Fruit fly (Drosophila melanogaster) whole organism, embryonic: Measurements from ENCODE around the gene Dis3l2.

Source experiments
- Adf1 ChIP-seq: fragments of 200-800 bp; sonication (Bioruptor generic); IDR thresholded peaks from 2 replicates; pipeline ENCODE4 v1.3.6; 2022; ENCODE audit warnings: missing biosample characterization, missing genetic modification characterization
- Bdp1 ChIP-seq: fragments of 200-800 bp; sonication (Bioruptor generic); optimal IDR thresholded peaks from 3 replicates; lab custom pipeline; 2016; ENCODE audit warnings: missing biosample characterization, missing genetic modification characterization
- CG10209 ChIP-seq: fragments of 200-800 bp; sonication (Bioruptor generic); optimal IDR thresholded peaks from 3 replicates; lab custom pipeline; 2017; ENCODE audit warnings: missing biosample characterization, mild to moderate bottlenecking, missing genetic modification characterization, missing genetic modification reagents
- CG1024 ChIP-seq: fragments of 200-800 bp; sonication (Bioruptor generic); IDR thresholded peaks from 2 replicates; pipeline ENCODE4 v1.3.6; 2022; ENCODE audit warnings: missing biosample characterization, missing genetic modification characterization
- CG10366 ChIP-seq: fragments of 200-800 bp; sonication (Bioruptor generic); IDR thresholded peaks from 2 replicates; pipeline ENCODE4 v1.3.6; 2022; ENCODE audit warnings: missing biosample characterization, missing genetic modification characterization
- CG10565 ChIP-seq: fragments of 200-800 bp; sonication (Bioruptor generic); optimal IDR thresholded peaks from 3 replicates; lab custom pipeline; 2016; ENCODE audit warnings: missing biosample characterization, mild to moderate bottlenecking, missing genetic modification characterization
- CG11247 ChIP-seq: fragments of 200-800 bp; sonication (Bioruptor generic); IDR thresholded peaks from 2 replicates; pipeline ENCODE4 v1.3.6; 2022; ENCODE audit warnings: missing biosample characterization, missing genetic modification characterization
- CG11398 ChIP-seq: fragments of 200-800 bp; sonication (Bioruptor generic); optimal IDR thresholded peaks from 2 replicates; lab custom pipeline; 2016; ENCODE audit warnings: missing biosample characterization, missing genetic modification characterization
- CG12071 ChIP-seq: fragments of 200-800 bp; sonication (Bioruptor generic); optimal IDR thresholded peaks from 3 replicates; lab custom pipeline; 2018; ENCODE audit warnings: missing biosample characterization, mild to moderate bottlenecking, missing genetic modification characterization
- CG12155 ChIP-seq: fragments of 200-800 bp; sonication (Bioruptor generic); optimal IDR thresholded peaks from 3 replicates; lab custom pipeline; 2016; ENCODE audit warnings: missing biosample characterization, missing genetic modification characterization
- CG12744 ChIP-seq: fragments of 200-800 bp; sonication (Bioruptor generic); optimal IDR thresholded peaks from 2 replicates; lab custom pipeline; 2016; ENCODE audit warnings: missing biosample characterization, missing genetic modification characterization
- CG2875 ChIP-seq: fragments of 200-800 bp; sonication (Bioruptor generic); optimal IDR thresholded peaks from 2 replicates; lab custom pipeline; 2017; ENCODE audit warnings: missing biosample characterization, mild to moderate bottlenecking, missing genetic modification characterization, missing genetic modification reagents
- CG31224 ChIP-seq: fragments of 200-800 bp; sonication (Bioruptor generic); IDR thresholded peaks from 2 replicates; pipeline ENCODE4 v1.3.6; 2022; ENCODE audit warnings: missing biosample characterization, missing genetic modification characterization
- CG34376 ChIP-seq: fragments of 200-800 bp; sonication (Bioruptor generic); optimal IDR thresholded peaks from 2 replicates; lab custom pipeline; 2018; ENCODE audit warnings: missing biosample characterization, mild to moderate bottlenecking, missing genetic modification characterization
- CG6272 ChIP-seq: fragments of 200-800 bp; sonication (Bioruptor generic); IDR thresholded peaks from 2 replicates; pipeline ENCODE4 v1.3.6; 2022; ENCODE audit warnings: missing biosample characterization, missing genetic modification characterization
- CG6765 ChIP-seq: fragments of 200-800 bp; sonication (Bioruptor generic); optimal IDR thresholded peaks from 3 replicates; lab custom pipeline; 2017; ENCODE audit warnings: missing biosample characterization, mild to moderate bottlenecking, missing genetic modification characterization
- CG7372 ChIP-seq: fragments of 200-800 bp; sonication (Bioruptor generic); IDR thresholded peaks from 2 replicates; pipeline ENCODE4 v1.3.6; 2022; ENCODE audit warnings: missing biosample characterization, missing genetic modification characterization
- CG8944 ChIP-seq: fragments of 200-800 bp; sonication (Bioruptor generic); optimal IDR thresholded peaks from 3 replicates; lab custom pipeline; 2016; ENCODE audit warnings: missing biosample characterization, missing genetic modification characterization
- CG9609 ChIP-seq: fragments of 200-800 bp; sonication (Bioruptor generic); optimal IDR thresholded peaks from 3 replicates; lab custom pipeline; 2016; ENCODE audit warnings: missing biosample characterization, missing genetic modification characterization
- CG9727 ChIP-seq: fragments of 200-800 bp; sonication (Bioruptor generic); optimal IDR thresholded peaks from 3 replicates; lab custom pipeline; 2017; ENCODE audit warnings: missing biosample characterization, mild to moderate bottlenecking, missing genetic modification characterization
- CG9817 ChIP-seq: fragments of 200-800 bp; sonication (Bioruptor generic); optimal IDR thresholded peaks from 2 replicates; lab custom pipeline; 2018; ENCODE audit warnings: missing biosample characterization, mild to moderate bottlenecking, missing genetic modification characterization, moderate library complexity
- CTCF ChIP-seq: fragments of 200-800 bp; sonication (Bioruptor generic); optimal IDR thresholded peaks from 2 replicates; lab custom pipeline; 2017; ENCODE audit warnings: missing biosample characterization, mild to moderate bottlenecking, missing genetic modification characterization, moderate library complexity
- Dref ChIP-seq: fragments of 200-800 bp; sonication (Bioruptor generic); IDR thresholded peaks from 2 replicates; pipeline ENCODE4 v1.3.6; 2022; ENCODE audit warnings: missing biosample characterization, missing genetic modification characterization
- Meics ChIP-seq: fragments of 200-800 bp; sonication (Bioruptor generic); optimal IDR thresholded peaks from 2 replicates; lab custom pipeline; 2017; ENCODE audit warnings: missing biosample characterization, mild to moderate bottlenecking, missing genetic modification characterization
- Oaz ChIP-seq: fragments of 200-800 bp; sonication (Bioruptor generic); IDR thresholded peaks from 2 replicates; pipeline ENCODE4 v1.3.6; 2022; ENCODE audit warnings: missing biosample characterization, missing genetic modification characterization
- Pdp1 ChIP-seq, 2 experiments: fragments of 200-800 bp; sonication (Bioruptor generic); optimal IDR thresholded peaks; 3 replicates each; lab custom pipeline; 2016; ENCODE audit warnings: missing biosample characterization in 2 of 2, missing genetic modification characterization in 2 of 2, mild to moderate bottlenecking in 1 of 2, moderate library complexity in 1 of 2
- Tbp ChIP-seq: fragments of >200 bp; optimal IDR thresholded peaks from 2 replicates; lab custom pipeline; 2018; ENCODE audit warnings: missing biosample characterization, missing genetic modification characterization
- cg ChIP-seq: fragments of 200-800 bp; sonication (Bioruptor generic); optimal IDR thresholded peaks from 3 replicates; lab custom pipeline; 2019; ENCODE audit warnings: missing biosample characterization, mild to moderate bottlenecking, missing genetic modification characterization, moderate library complexity
- crc ChIP-seq: fragments of 200-800 bp; sonication (Bioruptor generic); optimal IDR thresholded peaks from 2 replicates; lab custom pipeline; 2016; ENCODE audit warnings: missing biosample characterization, missing genetic modification characterization
- croc ChIP-seq: fragments of 200-800 bp; sonication (Bioruptor generic); conservative IDR thresholded peaks from 3 replicates; pipeline ENCODE4 v1.3.6; 2022; ENCODE audit warnings: missing biosample characterization, missing genetic modification characterization
- dmrt99B ChIP-seq: fragments of 200-800 bp; sonication (Bioruptor generic); optimal IDR thresholded peaks from 2 replicates; lab custom pipeline; 2018; ENCODE audit warnings: missing biosample characterization, mild to moderate bottlenecking, missing genetic modification characterization, moderate library complexity
- en ChIP-seq: fragments of 200-800 bp; sonication (Bioruptor generic); optimal IDR thresholded peaks from 2 replicates; lab custom pipeline; 2016; ENCODE audit warnings: missing biosample characterization, missing genetic modification characterization
- fd96Cb ChIP-seq: fragments of 200-800 bp; sonication (Bioruptor generic); optimal IDR thresholded peaks from 2 replicates; lab custom pipeline; 2018; ENCODE audit warnings: missing biosample characterization, mild to moderate bottlenecking, missing genetic modification characterization, moderate library complexity
- ftz-f1 ChIP-seq: fragments of 200-800 bp; sonication (Bioruptor generic); optimal IDR thresholded peaks from 2 replicates; lab custom pipeline; 2016; ENCODE audit warnings: missing biosample characterization, missing genetic modification characterization
- gfzf ChIP-seq: fragments of 200-800 bp; sonication (Bioruptor generic); optimal IDR thresholded peaks from 2 replicates; lab custom pipeline; 2016; ENCODE audit warnings: missing biosample characterization, mild to moderate bottlenecking, missing genetic modification characterization, moderate library complexity
- kay ChIP-seq: fragments of 200-800 bp; sonication (Bioruptor generic); optimal IDR thresholded peaks from 2 replicates; lab custom pipeline; 2016; ENCODE audit warnings: missing biosample characterization, missing genetic modification characterization
- kni ChIP-seq: fragments of 200-800 bp; sonication (Bioruptor generic); optimal IDR thresholded peaks from 3 replicates; lab custom pipeline; 2017; ENCODE audit warnings: mild to moderate bottlenecking, missing biosample characterization, missing genetic modification reagents, missing genetic modification characterization
- lmd ChIP-seq: fragments of 200-800 bp; sonication (Bioruptor generic); IDR thresholded peaks from 2 replicates; pipeline ENCODE4 v1.3.6; 2022; ENCODE audit warnings: missing biosample characterization, missing genetic modification characterization
- nom ChIP-seq: fragments of 200-800 bp; sonication (Bioruptor generic); optimal IDR thresholded peaks from 2 replicates; lab custom pipeline; 2017; ENCODE audit warnings: missing biosample characterization, missing genetic modification characterization, mild to moderate bottlenecking, moderate library complexity, missing genetic modification reagents
- odd ChIP-seq: fragments of 200-800 bp; sonication (Bioruptor generic); optimal IDR thresholded peaks from 2 replicates; lab custom pipeline; 2017; ENCODE audit warnings: missing biosample characterization, mild to moderate bottlenecking, missing genetic modification characterization
- onecut ChIP-seq: fragments of 200-800 bp; sonication (Bioruptor generic); IDR thresholded peaks from 2 replicates; pipeline ENCODE4 v1.3.6; 2022; ENCODE audit warnings: missing biosample characterization, missing genetic modification characterization
- pnt ChIP-seq: fragments of 200-800 bp; sonication (Bioruptor generic); optimal IDR thresholded peaks from 3 replicates; lab custom pipeline; 2016; ENCODE audit warnings: missing biosample characterization, missing genetic modification characterization
- pum ChIP-seq: fragments of 200-800 bp; sonication (Bioruptor generic); optimal IDR thresholded peaks from 2 replicates; lab custom pipeline; 2016; ENCODE audit warnings: missing biosample characterization, missing genetic modification characterization
- so ChIP-seq: fragments of 200-800 bp; sonication (Bioruptor generic); IDR thresholded peaks from 3 replicates; pipeline ENCODE4 v1.3.6; 2022; ENCODE audit warnings: missing biosample characterization, missing genetic modification characterization
- sob ChIP-seq: fragments of 200-800 bp; sonication (Bioruptor generic); IDR thresholded peaks from 2 replicates; pipeline ENCODE4 v1.3.6; 2022; ENCODE audit warnings: missing biosample characterization, missing genetic modification characterization
- sr ChIP-seq: fragments of 200-800 bp; sonication (Bioruptor generic); IDR thresholded peaks from 3 replicates; pipeline ENCODE4 v1.3.6; 2022; ENCODE audit warnings: missing biosample characterization, missing genetic modification characterization
- tio ChIP-seq: fragments of 200-800 bp; sonication (Bioruptor generic); optimal IDR thresholded peaks from 2 replicates; lab custom pipeline; 2017; ENCODE audit warnings: missing biosample characterization, missing genetic modification characterization, inconsistent platforms
- tll ChIP-seq, 2 experiments: fragments of 200-800 bp in 1 of 2; fragments of >200 bp in 1 of 2; sonication (Bioruptor generic) in 1 of 2; optimal IDR thresholded peaks; 2 replicates each; lab custom pipeline; 2017 to 2019; ENCODE audit warnings: missing biosample characterization in 2 of 2, missing genetic modification characterization in 2 of 2, mild to moderate bottlenecking in 1 of 2, moderate library complexity in 1 of 2
- ttk ChIP-seq: fragments of 200-800 bp; sonication (Bioruptor generic); IDR thresholded peaks from 2 replicates; pipeline ENCODE4 v2.1.2; 2022; ENCODE audit warnings: missing biosample characterization, missing genetic modification characterization
- unc-4 ChIP-seq: fragments of 200-800 bp; sonication (Bioruptor generic); IDR thresholded peaks from 2 replicates; pipeline ENCODE4 v1.3.6; 2022; ENCODE audit warnings: missing biosample characterization, missing genetic modification characterization; ENCODE audit not compliant: partially characterized antibody
- zfh2 ChIP-seq: fragments of 200-800 bp; sonication (Bioruptor generic); optimal IDR thresholded peaks from 2 replicates; lab custom pipeline; 2016; ENCODE audit warnings: missing biosample characterization, missing genetic modification characterization

Gene Dis3l2

dm6 chr3L:264378-265151, 52.1 kb downstream of the Dis3l2 start, which contains the start of the genes Tudor-SN and mRpL17 (continued):
- TF ChIP-seq cg (GFP tag; lab: Kevin White, UChicago) (no peak), kni (GFP tag; lab: Kevin White, UChicago) (no peak), CG10209 (GFP tag; lab: Kevin White, UChicago) (peak; percentile 39), CG2875 (GFP tag; lab: Kevin White, UChicago) (no peak), CG10565 (GFP tag; lab: Kevin White, UChicago) (no peak), lmd (GFP tag; lab: Robert Waterston, UW) (no peak; the same call in 1 of the 2 replicates), tll (GFP tag; optimal IDR thresholded peaks at IDR 0.05; lab: Kevin White, UChicago) (no peak), Pdp1 (GFP tag; optimal IDR thresholded peaks at IDR 0.05; lab: Kevin White, UChicago) (peak in 1 of 2 experiments; percentile 98), fd96Cb (tag; lab: Kevin White, UChicago) (peak; percentile 13), tio (GFP tag; lab: Kevin White, UChicago) (no peak), nom (GFP tag; lab: Kevin White, UChicago) (no peak), CG11398 (no peak), so (GFP tag; lab: Robert Waterston, UW) (no peak), Oaz (GFP tag; lab: Robert Waterston, UW) (no peak), CG31224 (GFP tag; lab: Robert Waterston, UW) (no peak), CTCF (GFP tag; lab: Kevin White, UChicago) (peak; percentile 6), CG6272 (GFP tag; lab: Robert Waterston, UW) (peak; percentile 67; the same call in 1 of the 2 replicates), dmrt99B (tag; lab: Kevin White, UChicago) (peak; percentile 27), CG6765 (GFP tag; lab: Kevin White, UChicago) (peak; percentile 17), pnt (GFP tag; lab: Kevin White, UChicago) (no peak), sob (GFP tag; lab: Robert Waterston, UW) (peak; percentile 48; the same call in 1 of the 2 replicates), gfzf (GFP tag; lab: Kevin White, UChicago) (no peak), Meics (GFP tag; lab: Kevin White, UChicago) (peak; percentile 39), CG12155 (GFP tag; lab: Kevin White, UChicago) (peak; percentile 52), CG12744 (GFP tag; lab: Kevin White, UChicago) (no peak), Tbp (GFP tag; lab: Kevin White, UChicago) (no peak), Bdp1 (GFP tag; lab: Kevin White, UChicago) (no peak), CG9817 (peak; percentile 37), CG12071 (no peak), CG7372 (GFP tag; lab: Robert Waterston, UW) (no peak), CG8944 (GFP tag; lab: Kevin White, UChicago) (peak; percentile 23), CG9609 (GFP tag; lab: Kevin White, UChicago) (no peak), CG1024 (GFP tag; lab: Robert Waterston, UW) (no peak), unc-4 (peak; percentile 86), odd (peak; percentile 28), zfh2 (GFP tag; lab: Kevin White, UChicago) (peak; percentile 60), CG11247 (GFP tag; lab: Robert Waterston, UW) (no peak), sr (GFP tag; lab: Robert Waterston, UW) (no peak), CG9727 (peak; percentile 63), onecut (no peak), Adf1 (GFP tag; lab: Robert Waterston, UW) (peak; percentile 14; the same call in 1 of the 2 replicates), CG34376 (GFP tag; lab: Kevin White, UChicago) (peak; percentile 11), croc (GFP tag; lab: Robert Waterston, UW) (no peak), crc (no peak), en (GFP tag; lab: Kevin White, UChicago) (no peak), ftz-f1 (GFP tag; lab: Kevin White, UChicago) (no peak), kay (GFP tag; lab: Kevin White, UChicago) (peak; percentile 25), ttk (GFP tag; lab: Robert Waterston, UW) (no peak), CG10366 (no peak), Dref (peak; percentile 72), pum (GFP tag; lab: Kevin White, UChicago) (no peak)
